Fruit fly (Drosophila melanogaster): ENCODE data around the gene E2f1.

Gene E2f1

DNA sequence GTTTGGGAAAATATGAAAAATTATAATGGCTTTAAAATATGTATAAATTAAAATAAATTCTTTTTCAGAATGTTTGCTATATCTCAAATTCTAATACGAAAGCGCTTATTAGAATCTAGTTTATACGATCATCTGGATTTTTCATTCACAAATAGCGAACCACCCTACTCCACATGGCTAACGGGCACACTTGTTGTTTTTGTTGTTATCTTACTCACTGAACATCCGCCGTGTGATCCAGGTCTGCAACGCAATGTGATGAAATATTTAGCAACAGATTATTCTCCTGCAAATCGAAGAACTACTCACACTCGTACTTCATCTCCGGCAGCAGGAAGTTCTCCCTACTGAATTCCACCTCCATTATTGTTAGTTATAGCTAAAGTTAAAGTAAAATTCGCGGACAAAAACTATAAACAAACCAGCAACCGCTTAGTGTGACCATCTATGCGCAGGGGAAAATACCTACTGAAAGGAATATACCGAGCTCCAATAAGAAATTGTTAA lies 1.9 kb upstream of the E2f1 start, which contains the start of gene Archease:
Archease (minus strand) TSS at position 472 of the 507 bp plus-strand sequence.
- TF ChIP-seq CG7368 (GFP tag; optimal IDR thresholded peaks at IDR 0.05) (peak; percentile 39), CG6854 (GFP tag; optimal IDR thresholded peaks at IDR 0.05) (peak; percentile 48), eg (GFP tag; IDR thresholded peaks at IDR 0.05) (peak; percentile 77), esn (GFP tag; optimal IDR thresholded peaks at IDR 0.05) (peak; percentile 78), Eip75B (GFP tag; optimal IDR thresholded peaks at IDR 0.05) (peak; percentile 70), CG3032 (tag; optimal IDR thresholded peaks at IDR 0.05) (peak; percentile 61), dsx (GFP tag; optimal IDR thresholded peaks at IDR 0.05; ENCODE audit: poor library complexity, severe bottlenecking) (peak; percentile 60), Blimp-1 (GFP tag; optimal IDR thresholded peaks at IDR 0.05) (peak; percentile 25), CG8119 (GFP tag; IDR thresholded peaks at IDR 0.05) (peak; percentile 75), cyc (GFP tag; optimal IDR thresholded peaks at IDR 0.05) (peak; percentile 37), Smox (GFP tag; optimal IDR thresholded peaks at IDR 0.05) (peak; percentile 72), ss (GFP tag; optimal IDR thresholded peaks at IDR 0.05) (no peak), Eip78C (GFP tag) (peak; percentile 93), Hr39 (GFP tag; optimal IDR thresholded peaks at IDR 0.05) (peak; percentile 30), CG8319 (GFP tag; optimal IDR thresholded peaks at IDR 0.05) (peak; percentile 31), CG4318 (GFP tag; optimal IDR thresholded peaks at IDR 0.05) (no peak), lz (GFP tag; optimal IDR thresholded peaks at IDR 0.05) (peak; percentile 60), CG31627 (GFP tag; optimal IDR thresholded peaks at IDR 0.05) (peak; percentile 52), CG8632 (GFP tag; optimal IDR thresholded peaks at IDR 0.05) (peak; percentile 68), topi (GFP tag; optimal IDR thresholded peaks at IDR 0.05) (no peak), Lpt (GFP tag; optimal IDR thresholded peaks at IDR 0.05) (peak; percentile 26), Ets96B (tag; optimal IDR thresholded peaks at IDR 0.05) (peak; percentile 60), CG11902 (GFP tag; optimal IDR thresholded peaks at IDR 0.05) (no peak), CG34406 (GFP tag; optimal IDR thresholded peaks at IDR 0.05) (no peak), fkh (GFP tag; optimal IDR thresholded peaks at IDR 0.05) (peak; percentile 27), CG6792 (GFP tag; optimal IDR thresholded peaks at IDR 0.05) (peak; percentile 64), CG3919 (GFP tag; optimal IDR thresholded peaks at IDR 0.05) (peak; percentile 75), CG16779 (tag; optimal IDR thresholded peaks at IDR 0.05) (no peak), OdsH (GFP tag; optimal IDR thresholded peaks at IDR 0.05) (peak; percentile 62), svp (GFP tag) (no peak), CG15336 (GFP tag; IDR thresholded peaks at IDR 0.05) (peak; percentile 79), CG10631 (GFP tag; optimal IDR thresholded peaks at IDR 0.05) (peak; percentile 41), acj6 (GFP tag; optimal IDR thresholded peaks at IDR 0.05) (peak; percentile 69)

DNA sequence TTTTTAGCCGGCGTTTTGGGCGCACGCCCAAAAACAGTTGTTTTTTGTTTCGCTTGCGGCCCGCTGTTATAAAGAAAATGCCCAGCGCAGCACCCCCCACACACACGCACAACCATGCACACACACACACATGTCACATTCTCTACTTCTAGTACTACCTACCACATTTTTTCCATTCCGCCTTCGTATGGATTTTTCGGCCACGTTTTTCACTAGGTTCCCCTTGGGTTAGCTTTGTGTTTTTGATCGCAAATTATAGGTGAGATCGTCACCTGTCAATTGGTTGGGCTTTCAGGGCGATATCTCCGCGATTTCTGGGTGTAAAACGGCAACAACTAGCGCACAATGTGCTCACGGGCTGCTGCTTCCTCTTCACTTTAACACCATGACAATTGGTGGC lies 617 bp downstream of the E2f1 start:
- TF ChIP-seq acj6 (GFP tag; optimal IDR thresholded peaks at IDR 0.05) = no peak
- no peak for TF ChIP-seq Lpt (GFP tag; optimal IDR thresholded peaks at IDR 0.05)
- TF ChIP-seq Eip93F (GFP tag; optimal IDR thresholded peaks at IDR 0.05) = no peak
- TF ChIP-seq Eip78C (GFP tag) = peak; percentile 37
- TF ChIP-seq esn (GFP tag; optimal IDR thresholded peaks at IDR 0.05) = no peak
- no peak for TF ChIP-seq CG1621 (tag; optimal IDR thresholded peaks at IDR 0.05)
- TF ChIP-seq Met (GFP tag; optimal IDR thresholded peaks at IDR 0.05) = no peak

DNA sequence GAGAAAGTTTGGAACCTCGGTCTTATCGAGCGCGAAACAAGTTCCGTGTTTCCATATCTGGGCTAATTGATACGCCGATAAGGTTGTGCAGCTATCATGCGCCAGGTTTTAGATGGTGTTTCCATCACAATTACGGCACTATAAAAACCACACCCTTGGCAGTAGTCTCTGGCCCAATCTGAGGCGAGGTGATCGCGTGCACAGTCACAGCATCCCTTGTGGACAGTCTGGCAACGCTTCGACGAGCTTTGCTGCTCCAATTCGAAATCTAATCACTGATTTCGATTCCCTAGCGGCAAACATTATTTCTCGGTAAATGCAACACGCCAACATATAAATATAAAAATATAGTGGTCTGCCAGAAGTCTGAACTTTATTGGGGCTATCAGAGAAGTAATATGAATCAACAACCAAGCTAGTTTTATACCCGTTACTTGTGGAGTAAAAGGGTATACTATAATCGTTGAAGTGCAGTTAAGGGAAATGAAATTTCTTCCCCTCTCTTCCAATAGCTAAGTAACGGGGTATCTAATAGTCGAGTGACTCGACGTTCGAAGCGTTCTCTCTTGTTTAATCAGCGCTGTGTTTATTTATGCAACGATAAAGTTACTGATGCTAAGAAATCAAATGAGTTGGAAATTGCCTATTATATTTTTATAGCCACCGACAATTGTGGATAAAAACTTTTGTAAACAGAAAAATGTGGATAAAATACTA lies 1.8 kb downstream of the E2f1 start:
- TF ChIP-seq svp (GFP tag) = peak; percentile 7
- TF ChIP-seq Eip78C (GFP tag) = peak; percentile 62
- TF ChIP-seq CG31627 (GFP tag; optimal IDR thresholded peaks at IDR 0.05) = no peak

DNA sequence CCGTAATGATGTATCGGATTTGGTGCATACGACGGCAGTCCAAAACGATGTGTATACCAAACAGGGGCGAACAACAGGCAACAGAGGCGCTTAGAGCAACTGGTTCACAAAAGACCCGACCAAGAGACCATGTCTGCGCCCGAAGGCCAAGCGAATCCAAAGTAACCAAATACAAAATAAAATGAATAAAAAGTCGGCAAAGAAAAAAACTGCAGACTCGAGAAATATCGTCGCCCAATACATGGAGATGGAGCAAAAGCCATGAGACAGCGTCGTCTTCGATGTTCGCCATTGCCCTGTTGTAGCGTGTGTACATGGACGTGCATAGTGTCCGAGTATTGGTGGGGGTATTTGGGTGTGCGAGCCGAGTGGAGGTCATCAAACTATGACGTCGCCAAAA lies 2.4 kb downstream of the E2f1 start:
- 0 out of 2 replicates have a peak, but pooled peaks have one; percentile 15 for TF ChIP-seq CG15336 (GFP tag; IDR thresholded peaks at IDR 0.05)
- peak; percentile 38 for TF ChIP-seq CG6808 (GFP tag; optimal IDR thresholded peaks at IDR 0.05)
- TF ChIP-seq pdm3 (GFP tag; optimal IDR thresholded peaks at IDR 0.05) = no peak
- TF ChIP-seq CG6163 (GFP tag; IDR thresholded peaks at IDR 0.05) = peak; percentile 47; the same call in 1 of the 3 replicates
- TF ChIP-seq CG9139 (GFP tag; optimal IDR thresholded peaks at IDR 0.05) = peak; percentile 9
- TF ChIP-seq eg (GFP tag; IDR thresholded peaks at IDR 0.05) = peak; percentile 22; the same call in 1 of the 3 replicates
- TF ChIP-seq Lpt (GFP tag; optimal IDR thresholded peaks at IDR 0.05) = peak; percentile 34
- TF ChIP-seq esn (GFP tag; optimal IDR thresholded peaks at IDR 0.05) = no peak
- TF ChIP-seq CG1621 (tag; optimal IDR thresholded peaks at IDR 0.05) = no peak
- peak; percentile 8 for TF ChIP-seq net (GFP tag; optimal IDR thresholded peaks at IDR 0.05)
- peak; percentile 66 for TF ChIP-seq dsx (GFP tag; optimal IDR thresholded peaks at IDR 0.05; ENCODE audit: poor library complexity, severe bottlenecking)
- peak; percentile 9 to 31 for TF ChIP-seq ss (GFP tag; optimal IDR thresholded peaks at IDR 0.05)
- peak; percentile 32 for TF ChIP-seq CG6854 (GFP tag; optimal IDR thresholded peaks at IDR 0.05)

Data from whole organism, prepupa.